Fruit fly (Drosophila melanogaster): ENCODE data around the gene CstF50.

DNA sequence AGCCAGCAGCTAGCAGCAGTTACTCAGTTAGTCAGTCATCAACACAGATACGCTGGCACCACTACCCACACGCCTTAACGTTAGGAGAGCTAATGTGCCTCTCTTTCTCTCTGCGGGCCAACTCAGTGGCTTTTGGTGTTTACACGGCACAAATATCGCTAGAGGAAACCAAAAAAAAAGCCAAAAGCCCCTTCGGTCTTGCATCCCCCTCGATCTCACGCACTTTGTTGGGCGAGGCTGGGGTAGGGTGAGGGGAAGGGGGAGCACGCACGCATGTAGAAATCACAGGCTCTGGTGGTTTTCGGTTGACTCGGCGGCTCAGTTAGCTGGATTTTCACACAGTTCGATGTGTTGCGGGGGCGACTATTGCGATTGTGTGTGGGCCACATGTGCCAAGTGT lies 14.8 kb downstream of the CstF50 start:
- TF ChIP-seq CTCF (optimal IDR thresholded peaks at IDR 0.05) (no peak), CG8478 (optimal IDR thresholded peaks at IDR 0.05) (no peak)

Data from S2 (cell line).